Worm (Caenorhabditis elegans) whole organism, L4/young adult: ENCODE results near the gene swm-1.

Source experiments
- dao-5 ChIP-seq: sonication (generic microtip); optimal IDR thresholded peaks from 2 replicates; lab custom pipeline; 2016; ENCODE audit warnings: missing genotype, missing genetic modification characterization, moderate library complexity, missing compliant biosample characterization
- him-1 ChIP-seq: sonication (generic microtip); optimal IDR thresholded peaks from 2 replicates; lab custom pipeline; 2016; ENCODE audit warnings: missing genotype, missing genetic modification reagents, missing genetic modification characterization, missing compliant biosample characterization

ce11 chrV:9044871-9045270, 9.8 kb downstream of the swm-1 start, which contains the start of gene nhr-30:
- no peak for TF ChIP-seq him-1 (tag; lab: Kevin White, UChicago)
- no peak for TF ChIP-seq dao-5
